Fruit fly (Drosophila melanogaster): ENCODE data around the gene narya.

narya gene

dm6 chrX:19505334-19506185 lies 30.7 kb downstream of the narya start (continued):
- TF ChIP-seq Doc3 (GFP tag; IDR thresholded peaks at IDR 0.05; ENCODE audit: partially characterized antibody), result peak; percentile 73
- peak; percentile 13 for TF ChIP-seq CG3163 (GFP tag; optimal IDR thresholded peaks at IDR 0.05)
- peak; percentile 18 for TF ChIP-seq HmgD (GFP tag; optimal IDR thresholded peaks at IDR 0.05)
- no peak for TF ChIP-seq GATAe (GFP tag; conservative IDR thresholded peaks at IDR 0.05)
- TF ChIP-seq sens-2 (GFP tag; IDR thresholded peaks at IDR 0.05), result no peak
- TF ChIP-seq Hey (tag; optimal IDR thresholded peaks at IDR 0.05), result no peak
- TF ChIP-seq CG3847 (GFP tag; IDR thresholded peaks at IDR 0.05), result peak; percentile 58
- TF ChIP-seq hbn (GFP tag; IDR thresholded peaks at IDR 0.05; ENCODE audit: partially characterized antibody), result peak; percentile 72
- peak; percentile 72 for TF ChIP-seq sens (GFP tag)
- peak; percentile 29 for TF ChIP-seq CTCF (GFP tag; optimal IDR thresholded peaks at IDR 0.05)
- TF ChIP-seq NK7.1 (GFP tag; optimal IDR thresholded peaks at IDR 0.05), result no peak
- peak; percentile 57; the same call in 1 of the 3 replicates for TF ChIP-seq mld (GFP tag; IDR thresholded peaks at IDR 0.05; ENCODE audit: partially characterized antibody)
- peak; percentile 84 for TF ChIP-seq Dll (GFP tag; IDR thresholded peaks at IDR 0.05; ENCODE audit: partially characterized antibody)
- no peak for TF ChIP-seq CG12219 (GFP tag; optimal IDR thresholded peaks at IDR 0.05)
- TF ChIP-seq Antp (GFP tag; optimal IDR thresholded peaks at IDR 0.05), result peak; percentile 52
- TF ChIP-seq CG15601 (tag; optimal IDR thresholded peaks at IDR 0.05), result no peak
- TF ChIP-seq CG3995 (GFP tag; optimal IDR thresholded peaks at IDR 0.05), result peak; percentile 77
- TF ChIP-seq exex (tag; optimal IDR thresholded peaks at IDR 0.05), result peak; percentile 76
- no peak for TF ChIP-seq Mrtf (GFP tag; IDR thresholded peaks at IDR 0.05)
- TF ChIP-seq zen (tag; optimal IDR thresholded peaks at IDR 0.05), result no peak
- peak; percentile 65 for TF ChIP-seq Max (GFP tag; optimal IDR thresholded peaks at IDR 0.05)
- TF ChIP-seq ttk (GFP tag; IDR thresholded peaks at IDR 0.05), result 0 out of 2 replicates have a peak, but pooled peaks have one; percentile 15
- TF ChIP-seq CG4328 (GFP tag; optimal IDR thresholded peaks at IDR 0.05), result no peak
- TF ChIP-seq btn (GFP tag; optimal IDR thresholded peaks at IDR 0.05), result no peak
- TF ChIP-seq usp (GFP tag; optimal IDR thresholded peaks at IDR 0.05), result no peak
- TF ChIP-seq dpn (GFP tag; optimal IDR thresholded peaks at IDR 0.05), result peak; percentile 40 to 57
- no peak for TF ChIP-seq sd (tag; optimal IDR thresholded peaks at IDR 0.05)
- TF ChIP-seq CG34422 (GFP tag; IDR thresholded peaks at IDR 0.05), result peak; percentile 46; the same call in 1 of the 3 replicates
- TF ChIP-seq CG13624 (GFP tag; optimal IDR thresholded peaks at IDR 0.05), result peak; percentile 56
- no peak for TF ChIP-seq B-H1 (GFP tag; IDR thresholded peaks at IDR 0.05)
- peak; percentile 26 for TF ChIP-seq CG10267 (tag; optimal IDR thresholded peaks at IDR 0.05)
- TF ChIP-seq CG10147 (GFP tag; optimal IDR thresholded peaks at IDR 0.05), result no peak
- TF ChIP-seq CG4730 (GFP tag; IDR thresholded peaks at IDR 0.05), result no peak
- TF ChIP-seq CG10654 (GFP tag; optimal IDR thresholded peaks at IDR 0.05), result no peak
- TF ChIP-seq NC2β (GFP tag; optimal IDR thresholded peaks at IDR 0.05), result peak; percentile 37
- TF ChIP-seq pho (GFP tag; optimal IDR thresholded peaks at IDR 0.05), result peak; percentile 19
- peak; percentile 52 for TF ChIP-seq trem (tag; optimal IDR thresholded peaks at IDR 0.05)
- TF ChIP-seq peb (GFP tag; IDR thresholded peaks at IDR 0.05), result no peak
- TF ChIP-seq schlank (tag; optimal IDR thresholded peaks at IDR 0.05), result no peak
- no peak for TF ChIP-seq CG15073 (GFP tag; optimal IDR thresholded peaks at IDR 0.05)
- no peak for TF ChIP-seq Xrp1 (GFP tag; IDR thresholded peaks at IDR 0.05)
- no peak for TF ChIP-seq disco-r (GFP tag; optimal IDR thresholded peaks at IDR 0.05)
- TF ChIP-seq Ravus (GFP tag; IDR thresholded peaks at IDR 0.05), result no peak
- peak; percentile 48 for TF ChIP-seq zfh2 (GFP tag; optimal IDR thresholded peaks at IDR 0.05)
- TF ChIP-seq her (GFP tag; optimal IDR thresholded peaks at IDR 0.05), result peak; percentile 43
- TF ChIP-seq YL-1 (GFP tag; optimal IDR thresholded peaks at IDR 0.05), result no peak
- TF ChIP-seq CG2678 (tag; optimal IDR thresholded peaks at IDR 0.05), result no peak
- TF ChIP-seq CG14441 (GFP tag; IDR thresholded peaks at IDR 0.05), result no peak
- TF ChIP-seq CG1603 (tag; optimal IDR thresholded peaks at IDR 0.05), result no peak
- TF ChIP-seq Nf-YC (tag; optimal IDR thresholded peaks at IDR 0.05), result peak; percentile 43
